Fruit fly (Drosophila melanogaster) whole organism, embryonic: ENCODE results near the gene Acf.
A peak's percentile ranks its signal among the peaks of the same experiment; 100 is the strongest.

ENCODE experiments used
- Adf1 ChIP-seq: fragments of 200-800 bp; sonication (Bioruptor generic); IDR thresholded peaks from 2 replicates; pipeline ENCODE4 v1.3.6; 2022; ENCODE audit warnings: missing biosample characterization, missing genetic modification characterization
- Atf-2 ChIP-seq: fragments of 200-800 bp; sonication (Bioruptor generic); optimal IDR thresholded peaks from 2 replicates; lab custom pipeline; 2016; ENCODE audit warnings: missing biosample characterization, missing genetic modification characterization
- CG10543 ChIP-seq: fragments of 200-800 bp; sonication (Bioruptor generic); optimal IDR thresholded peaks from 3 replicates; lab custom pipeline; 2017; ENCODE audit warnings: missing biosample characterization, mild to moderate bottlenecking, missing genetic modification characterization, moderate library complexity
- CG12219 ChIP-seq: fragments of 200-800 bp; sonication (Bioruptor generic); optimal IDR thresholded peaks from 3 replicates; lab custom pipeline; 2018; ENCODE audit warnings: missing biosample characterization, mild to moderate bottlenecking, missing genetic modification characterization
- CG13624 ChIP-seq: fragments of 200-800 bp; sonication (Bioruptor generic); optimal IDR thresholded peaks from 2 replicates; lab custom pipeline; 2016; ENCODE audit warnings: missing biosample characterization, missing genetic modification characterization
- CG13894 ChIP-seq: fragments of 200-800 bp; sonication (Bioruptor generic); optimal IDR thresholded peaks from 3 replicates; lab custom pipeline; 2018; ENCODE audit warnings: missing biosample characterization, mild to moderate bottlenecking, missing genetic modification characterization, moderate library complexity
- CG14860 ChIP-seq: fragments of 200-800 bp; sonication (Bioruptor generic); IDR thresholded peaks from 3 replicates; pipeline ENCODE4 v1.3.6; 2022; ENCODE audit warnings: missing biosample characterization, missing genetic modification characterization; ENCODE audit not compliant: partially characterized antibody
- CG15073 ChIP-seq: fragments of 200-800 bp; sonication (Bioruptor generic); optimal IDR thresholded peaks from 2 replicates; lab custom pipeline; 2016; ENCODE audit warnings: missing biosample characterization, missing genetic modification characterization
- CG16813 ChIP-seq: fragments of 200-800 bp; sonication (Bioruptor generic); IDR thresholded peaks from 3 replicates; pipeline ENCODE4 v1.3.6; 2022; ENCODE audit warnings: missing biosample characterization, missing genetic modification characterization; ENCODE audit not compliant: partially characterized antibody
- CG17328 ChIP-seq: fragments of 200-800 bp; sonication (Bioruptor generic); IDR thresholded peaks from 2 replicates; pipeline ENCODE4 v1.3.6; 2022; ENCODE audit warnings: missing biosample characterization, missing genetic modification characterization
- CG2199 ChIP-seq: fragments of 200-800 bp; sonication (Bioruptor generic); IDR thresholded peaks from 3 replicates; pipeline ENCODE4 v1.3.6; 2022; ENCODE audit warnings: missing biosample characterization, missing genetic modification characterization
- CG2202 ChIP-seq: fragments of 200-800 bp; sonication (Bioruptor generic); optimal IDR thresholded peaks from 2 replicates; lab custom pipeline; 2018; ENCODE audit warnings: missing biosample characterization, mild to moderate bottlenecking, missing genetic modification characterization
- CG2678 ChIP-seq: fragments of 200-800 bp; sonication (Bioruptor generic); optimal IDR thresholded peaks from 3 replicates; lab custom pipeline; 2019; ENCODE audit warnings: missing biosample characterization, mild to moderate bottlenecking, missing genetic modification characterization, moderate library complexity
- CG34422 ChIP-seq: fragments of 200-800 bp; sonication (Bioruptor generic); IDR thresholded peaks from 3 replicates; pipeline ENCODE4 v1.3.6; 2022; ENCODE audit warnings: missing biosample characterization, missing genetic modification characterization
- CG5245 ChIP-seq: fragments of 200-800 bp; sonication (Bioruptor generic); optimal IDR thresholded peaks from 3 replicates; lab custom pipeline; 2016; ENCODE audit warnings: missing biosample characterization, missing genetic modification characterization
- CG8089 ChIP-seq: fragments of 200-800 bp; sonication (Bioruptor generic); optimal IDR thresholded peaks from 3 replicates; lab custom pipeline; 2016; ENCODE audit warnings: missing biosample characterization, missing genetic modification characterization
- CG8765 ChIP-seq: fragments of 200-800 bp; sonication (Bioruptor generic); IDR thresholded peaks from 2 replicates; pipeline ENCODE4 v1.3.6; 2022; ENCODE audit warnings: missing biosample characterization, missing genetic modification characterization
- CG8924 ChIP-seq: fragments of 200-800 bp; optimal IDR thresholded peaks from 3 replicates; lab custom pipeline; 2019; ENCODE audit warnings: missing biosample characterization, mild to moderate bottlenecking, missing genetic modification characterization, moderate library complexity
- CTCF ChIP-seq: fragments of 200-800 bp; sonication (Bioruptor generic); optimal IDR thresholded peaks from 2 replicates; lab custom pipeline; 2017; ENCODE audit warnings: missing biosample characterization, mild to moderate bottlenecking, missing genetic modification characterization, moderate library complexity
- Dad ChIP-seq: fragments of 200-800 bp; sonication (Bioruptor generic); optimal IDR thresholded peaks from 3 replicates; lab custom pipeline; 2016; ENCODE audit warnings: missing biosample characterization, missing genetic modification characterization
- Dip2 ChIP-seq: fragments of 200-800 bp; sonication (Bioruptor generic); IDR thresholded peaks from 2 replicates; pipeline ENCODE4 v1.3.6; 2022; ENCODE audit warnings: missing biosample characterization, missing genetic modification characterization
- Drgx ChIP-seq: fragments of 200-800 bp; sonication (Bioruptor generic); IDR thresholded peaks from 2 replicates; pipeline ENCODE4 v1.3.6; 2022; ENCODE audit warnings: missing biosample characterization, missing genetic modification characterization
- E2f2 ChIP-seq: fragments of 200-800 bp; sonication (Bioruptor generic); IDR thresholded peaks from 2 replicates; pipeline ENCODE4 v1.3.6; 2022; ENCODE audit warnings: missing biosample characterization, missing genetic modification characterization
- Fer1 ChIP-seq: fragments of 200-800 bp; sonication (Bioruptor generic); optimal IDR thresholded peaks from 2 replicates; lab custom pipeline; 2017; ENCODE audit warnings: missing biosample characterization, mild to moderate bottlenecking, missing genetic modification characterization
- Hr39 ChIP-seq: fragments of >200 bp; optimal IDR thresholded peaks from 2 replicates; lab custom pipeline; 2017
- Hsf ChIP-seq: fragments of 200-800 bp; sonication (Bioruptor generic); optimal IDR thresholded peaks from 3 replicates; lab custom pipeline; 2016; ENCODE audit warnings: missing biosample characterization, missing genetic modification characterization
- Nf-YB ChIP-seq: fragments of 200-800 bp; sonication (Bioruptor generic); optimal IDR thresholded peaks from 3 replicates; lab custom pipeline; 2019; ENCODE audit warnings: missing biosample characterization, mild to moderate bottlenecking, missing genetic modification characterization, moderate library complexity
- PHDP ChIP-seq: fragments of 200-800 bp; sonication (Bioruptor generic); optimal IDR thresholded peaks from 3 replicates; lab custom pipeline; 2018; ENCODE audit warnings: missing biosample characterization, mild to moderate bottlenecking, missing genetic modification characterization, moderate library complexity
- Rx ChIP-seq: fragments of 200-800 bp; sonication (Bioruptor generic); IDR thresholded peaks from 2 replicates; pipeline ENCODE4 v1.3.6; 2022; ENCODE audit warnings: missing biosample characterization, missing genetic modification characterization
- Side ChIP-seq: fragments of 200-800 bp; sonication (Bioruptor generic); optimal IDR thresholded peaks from 2 replicates; lab custom pipeline; 2016; ENCODE audit warnings: missing biosample characterization, missing genetic modification characterization
- Sry-δ ChIP-seq: fragments of 200-800 bp; sonication (Bioruptor generic); optimal IDR thresholded peaks from 2 replicates; lab custom pipeline; 2016; ENCODE audit warnings: missing biosample characterization, missing genetic modification characterization
- YL-1 ChIP-seq: fragments of 200-800 bp; sonication (Bioruptor generic); optimal IDR thresholded peaks from 3 replicates; lab custom pipeline; 2017; ENCODE audit warnings: missing biosample characterization, mild to moderate bottlenecking, missing genetic modification characterization
- ac ChIP-seq: fragments of 200-800 bp; sonication (Bioruptor generic); optimal IDR thresholded peaks from 3 replicates; lab custom pipeline; 2017; ENCODE audit warnings: missing biosample characterization, mild to moderate bottlenecking, missing genetic modification characterization
- caup ChIP-seq: fragments of 200-800 bp; sonication (Bioruptor generic); optimal IDR thresholded peaks from 3 replicates; lab custom pipeline; 2017; ENCODE audit warnings: missing biosample characterization, mild to moderate bottlenecking, missing genetic modification characterization, moderate library complexity; ENCODE audit not compliant: severe bottlenecking
- ci ChIP-seq: fragments of 200-800 bp; sonication (Bioruptor generic); IDR thresholded peaks from 3 replicates; pipeline ENCODE4 v1.3.6; 2022; ENCODE audit warnings: missing biosample characterization, missing genetic modification characterization
- croc ChIP-seq: fragments of 200-800 bp; sonication (Bioruptor generic); conservative IDR thresholded peaks from 3 replicates; pipeline ENCODE4 v1.3.6; 2022; ENCODE audit warnings: missing biosample characterization, missing genetic modification characterization
- dmrt99B ChIP-seq: fragments of 200-800 bp; sonication (Bioruptor generic); optimal IDR thresholded peaks from 2 replicates; lab custom pipeline; 2018; ENCODE audit warnings: missing biosample characterization, mild to moderate bottlenecking, missing genetic modification characterization, moderate library complexity
- dysf ChIP-seq: fragments of 200-800 bp; sonication (Bioruptor generic); IDR thresholded peaks from 3 replicates; pipeline ENCODE4 v1.3.6; 2022; ENCODE audit warnings: missing biosample characterization, missing genetic modification characterization
- exex ChIP-seq: fragments of 200-800 bp; sonication (Bioruptor generic); optimal IDR thresholded peaks from 4 replicates; lab custom pipeline; 2018; ENCODE audit warnings: missing biosample characterization, mild to moderate bottlenecking, missing genetic modification characterization, moderate library complexity
- fd3F ChIP-seq: fragments of 200-800 bp; sonication (Bioruptor generic); optimal IDR thresholded peaks from 2 replicates; lab custom pipeline; 2018; ENCODE audit warnings: missing biosample characterization, mild to moderate bottlenecking, missing genetic modification characterization, moderate library complexity
- grau ChIP-seq: fragments of 200-800 bp; optimal IDR thresholded peaks from 3 replicates; lab custom pipeline; 2019; ENCODE audit warnings: missing biosample characterization, mild to moderate bottlenecking, missing genetic modification characterization, moderate library complexity
- grn ChIP-seq: fragments of 200-800 bp; sonication (Bioruptor generic); optimal IDR thresholded peaks from 3 replicates; lab custom pipeline; 2017; ENCODE audit warnings: missing biosample characterization, missing genetic modification characterization
- ham ChIP-seq: fragments of 200-800 bp; sonication (Bioruptor generic); IDR thresholded peaks from 2 replicates; pipeline ENCODE4 v1.3.6; 2022; ENCODE audit warnings: missing biosample characterization, missing genetic modification characterization
- hth ChIP-seq: fragments of >200 bp; optimal IDR thresholded peaks from 2 replicates; lab custom pipeline; 2017; ENCODE audit warnings: inconsistent platforms
- kni ChIP-seq: fragments of 200-800 bp; sonication (Bioruptor generic); optimal IDR thresholded peaks from 3 replicates; lab custom pipeline; 2017; ENCODE audit warnings: mild to moderate bottlenecking, missing biosample characterization, missing genetic modification reagents, missing genetic modification characterization
- mam ChIP-seq: fragments of 200-800 bp; sonication (Bioruptor generic); optimal IDR thresholded peaks from 3 replicates; lab custom pipeline; 2016; ENCODE audit warnings: missing biosample characterization, missing genetic modification characterization
- sens ChIP-seq: fragments of 200-800 bp; sonication (Bioruptor generic); peaks from one replicate; lab custom pipeline; 2016; ENCODE audit warnings: missing biosample characterization, missing genetic modification characterization
- slp2 ChIP-seq: fragments of 200-800 bp; sonication (Bioruptor generic); optimal IDR thresholded peaks from 2 replicates; lab custom pipeline; 2016; ENCODE audit warnings: missing biosample characterization, missing genetic modification characterization
- sna ChIP-seq: fragments of 200-800 bp; sonication (Bioruptor generic); IDR thresholded peaks from 2 replicates; pipeline ENCODE4 v1.3.6; 2022; ENCODE audit warnings: missing biosample characterization, missing genetic modification characterization; ENCODE audit not compliant: partially characterized antibody
- sr ChIP-seq: fragments of 200-800 bp; sonication (Bioruptor generic); IDR thresholded peaks from 3 replicates; pipeline ENCODE4 v1.3.6; 2022; ENCODE audit warnings: missing biosample characterization, missing genetic modification characterization
- tgo ChIP-seq: fragments of 200-800 bp; sonication (Bioruptor generic); IDR thresholded peaks from 3 replicates; pipeline ENCODE4 v1.3.6; 2022; ENCODE audit warnings: missing biosample characterization, missing genetic modification characterization
- twi ChIP-seq: fragments of 200-800 bp; optimal IDR thresholded peaks from 2 replicates; lab custom pipeline; 2019; ENCODE audit warnings: missing biosample characterization, mild to moderate bottlenecking, missing genetic modification characterization, moderate library complexity
- zfh1 ChIP-seq: fragments of 200-800 bp; sonication (Bioruptor generic); IDR thresholded peaks from 3 replicates; pipeline ENCODE4 v1.3.6; 2022; ENCODE audit warnings: missing biosample characterization, missing genetic modification characterization

Gene Acf

DNA sequence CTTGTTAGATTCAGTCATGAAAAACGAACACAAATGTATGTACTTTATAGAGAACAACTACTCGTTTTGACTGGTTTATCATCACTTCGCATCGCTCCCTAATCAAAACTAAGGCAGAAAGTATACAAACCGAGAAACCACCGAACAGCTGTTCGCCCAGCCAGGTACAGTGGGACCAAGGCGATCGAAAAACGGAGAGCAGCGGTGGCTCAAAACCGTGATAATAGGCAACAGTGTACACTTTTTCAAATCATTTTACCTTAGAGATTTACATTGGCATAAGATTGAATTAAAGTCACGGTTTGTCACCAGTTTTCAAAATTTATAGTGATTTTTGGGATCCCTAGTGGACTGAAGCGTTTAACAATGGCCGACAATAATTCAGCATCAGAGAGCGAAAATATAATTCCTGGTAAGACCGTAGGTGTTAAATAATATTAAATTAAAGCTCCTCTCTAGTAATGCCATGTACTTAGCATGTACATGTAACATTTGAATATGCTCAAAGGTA, 11.5 kb downstream of the Acf start, which contains the start of the genes CG42233 and CG1971 (continued):
- 0 out of 3 replicates have a peak, but pooled peaks have one; percentile 9 for TF ChIP-seq dysf
- TF ChIP-seq Rx (GFP tag; lab: Robert Waterston, UW), result peak; percentile 31; the same call in 1 of the 2 replicates
- TF ChIP-seq hth, result no peak
- no peak for TF ChIP-seq ac (GFP tag; lab: Kevin White, UChicago)
- TF ChIP-seq Fer1 (GFP tag; lab: Kevin White, UChicago), result no peak
- TF ChIP-seq Sry-δ, result peak; percentile 30
- TF ChIP-seq CG5245 (GFP tag; lab: Kevin White, UChicago), result no peak
- no peak for TF ChIP-seq CG13894
- no peak for TF ChIP-seq YL-1 (GFP tag; lab: Kevin White, UChicago)
- no peak for TF ChIP-seq Side
- 0 out of 2 replicates have a peak, but pooled peaks have one; percentile 39 for TF ChIP-seq sna (GFP tag; lab: Robert Waterston, UW)
- TF ChIP-seq fd3F, result no peak
- TF ChIP-seq CG8089 (GFP tag; lab: Kevin White, UChicago), result no peak
- TF ChIP-seq CTCF (GFP tag; lab: Kevin White, UChicago), result peak; percentile 8
- TF ChIP-seq Dip2, result no peak
- peak; percentile 2 for TF ChIP-seq CG12219 (GFP tag; lab: Kevin White, UChicago)
- no peak for TF ChIP-seq PHDP (tag; lab: Kevin White, UChicago)
- TF ChIP-seq CG2202 (tag; lab: Kevin White, UChicago), result no peak
- TF ChIP-seq zfh1 (GFP tag; lab: Robert Waterston, UW), result 0 out of 3 replicates have a peak, but pooled peaks have one; percentile 29
- no peak for TF ChIP-seq CG13624 (GFP tag; lab: Kevin White, UChicago)
- no peak for TF ChIP-seq E2f2 (GFP tag; lab: Robert Waterston, UW)
- no peak for TF ChIP-seq CG8765 (GFP tag; lab: Robert Waterston, UW)
- no peak for TF ChIP-seq CG17328 (GFP tag; lab: Robert Waterston, UW)
- TF ChIP-seq Nf-YB (GFP tag; lab: Kevin White, UChicago), result no peak
- peak; percentile 64; the same call in 2 of the 3 replicates for TF ChIP-seq ci (GFP tag; lab: Robert Waterston, UW)
- TF ChIP-seq slp2 (GFP tag; lab: Kevin White, UChicago), result no peak
- TF ChIP-seq CG34422 (GFP tag; lab: Robert Waterston, UW), result no peak
- TF ChIP-seq tgo (GFP tag; lab: Robert Waterston, UW), result no peak
- TF ChIP-seq caup, result no peak
- peak; percentile 46 for TF ChIP-seq Drgx (GFP tag; lab: Robert Waterston, UW)
- no peak for TF ChIP-seq kni (GFP tag; lab: Kevin White, UChicago)
- peak; percentile 46 for TF ChIP-seq Hsf
- TF ChIP-seq dmrt99B (tag; lab: Kevin White, UChicago), result no peak
- no peak for TF ChIP-seq ham (GFP tag; lab: Robert Waterston, UW)
- TF ChIP-seq Dad, result no peak
- TF ChIP-seq CG8924 (tag; lab: Kevin White, UChicago), result no peak
- TF ChIP-seq, all 482 proteins: peak for 99

DNA sequence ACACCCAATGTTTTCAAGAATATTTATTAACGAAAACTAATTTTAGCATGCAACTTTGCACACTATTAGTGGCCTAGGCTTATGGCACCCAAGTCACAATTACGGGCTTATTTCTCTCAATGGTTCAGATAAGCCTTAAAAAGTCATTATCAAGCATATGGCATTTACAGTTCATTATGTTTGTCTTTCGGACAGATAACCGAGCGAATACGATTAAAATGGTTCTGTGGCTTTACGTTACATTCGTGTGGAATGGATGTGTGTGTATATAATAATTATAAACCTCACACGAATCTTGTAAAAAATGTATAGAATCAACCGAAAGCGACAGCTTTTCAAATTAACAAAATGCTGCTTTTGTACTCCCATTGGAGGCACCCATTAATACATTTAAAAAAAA, 14.8 kb downstream of the Acf start:
- TF ChIP-seq Atf-2 (no peak), twi (tag; lab: Kevin White, UChicago) (peak; percentile 9), CG2199 (GFP tag; lab: Robert Waterston, UW) (0 out of 3 replicates have a peak, but pooled peaks have one; percentile 9), exex (peak; percentile 2)
- TF ChIP-seq, all 482 proteins: peak for 3

DNA sequence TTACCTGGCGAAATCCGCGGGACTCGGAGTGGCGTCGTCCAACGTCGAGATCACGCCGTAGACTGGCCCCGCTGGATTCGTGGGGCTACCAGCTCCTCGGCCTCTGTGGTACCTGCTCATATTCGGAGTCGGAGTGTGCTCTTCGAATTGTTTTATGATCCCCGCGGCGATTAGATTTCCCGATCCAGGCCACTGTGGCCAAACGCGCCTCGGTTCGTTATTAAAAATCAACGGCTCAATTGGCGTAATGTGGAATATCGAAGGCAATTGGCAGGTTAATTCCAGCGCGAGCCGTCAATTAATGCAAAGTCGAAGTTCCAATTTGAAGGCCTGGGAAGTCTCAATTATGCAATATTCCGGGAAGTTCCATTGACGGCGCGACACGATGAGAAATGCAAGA, 15.8 kb downstream of the Acf start:
- TF ChIP-seq croc (GFP tag; lab: Robert Waterston, UW) (no peak), Adf1 (no peak), CG2678 (tag; lab: Kevin White, UChicago) (no peak), grau (tag; lab: Kevin White, UChicago) (no peak), CG16813 (GFP tag; lab: Robert Waterston, UW) (0 out of 3 replicates have a peak, but pooled peaks have one; percentile 38), sens (GFP tag; lab: Kevin White, UChicago) (peak; percentile 75), mam (GFP tag; lab: Kevin White, UChicago) (no peak), CG15073 (GFP tag; lab: Kevin White, UChicago) (no peak), CG14860 (GFP tag; lab: Robert Waterston, UW) (no peak), sr (GFP tag; lab: Robert Waterston, UW) (0 out of 3 replicates have a peak, but pooled peaks have one; percentile 26), Hr39 (no peak), CG10543 (peak; percentile 5), grn (GFP tag; lab: Kevin White, UChicago) (peak; percentile 28)
